Worm (Caenorhabditis elegans): ENCODE results near the gene wht-2.

ce11 chrIV:11465125-11465524 is 5.1 kb upstream of the wht-2 start, which contains the start of gene C10C6.3:
- no peak for TF ChIP-seq snpc-1.1 (tag; optimal IDR thresholded peaks at IDR 0.05; ENCODE audit: insufficient read depth)
- TF ChIP-seq C06A6.2 (GFP tag; conservative IDR thresholded peaks at IDR 0.05) = no peak
- no peak for TF ChIP-seq efl-1 (GFP tag; optimal IDR thresholded peaks at IDR 0.05)
